Worm (Caenorhabditis elegans) whole organism, L3 larva: ENCODE data around the gene trap-3.

ENCODE experiments used
- R02D3.7 ChIP-seq: fragments of 150-350 bp; optimal IDR thresholded peaks from 2 replicates; lab custom pipeline; 2014; ENCODE audit warnings: missing biosample characterization, missing genetic modification characterization
- aly-2 ChIP-seq: fragments of 150-350 bp; optimal IDR thresholded peaks from 2 replicates; lab custom pipeline; 2014; ENCODE audit warnings: missing biosample characterization, missing genetic modification characterization
- ceh-16 ChIP-seq: sonication (generic microtip); optimal IDR thresholded peaks from 2 replicates; lab custom pipeline; 2017; ENCODE audit warnings: missing biosample characterization, missing genetic modification characterization
- ceh-9 ChIP-seq: sonication (generic microtip); optimal IDR thresholded peaks from 2 replicates; lab custom pipeline; 2018; ENCODE audit warnings: missing biosample characterization, missing genetic modification characterization
- daf-12 ChIP-seq: fragments of 150-350 bp; optimal IDR thresholded peaks from 2 replicates; lab custom pipeline; 2014; ENCODE audit warnings: missing biosample characterization, missing genetic modification reagents, missing genetic modification characterization
- egl-27 ChIP-seq: sonication (generic microtip); optimal IDR thresholded peaks from 4 replicates; lab custom pipeline; 2017; ENCODE audit warnings: missing biosample characterization, missing genetic modification reagents, missing genetic modification characterization
- elt-1 ChIP-seq: fragments of 150-350 bp; optimal IDR thresholded peaks from 2 replicates; lab custom pipeline; 2014; ENCODE audit warnings: missing biosample characterization, missing genetic modification characterization
- elt-2 ChIP-seq: sonication (generic microtip); optimal IDR thresholded peaks from 2 replicates; lab custom pipeline; 2016; ENCODE audit warnings: missing genetic modification reagents, mild to moderate bottlenecking, missing genetic modification characterization, missing compliant biosample characterization
- elt-3 ChIP-seq, 3 experiments: fragments of 150-350 bp in 1 of 3; sonication (generic microtip) in 2 of 3; optimal IDR thresholded peaks; 2 replicates in 2 of 3; 4 replicates in 1 of 3; lab custom pipeline; 2014 to 2017; ENCODE audit warnings: missing biosample characterization in 3 of 3, missing genetic modification characterization in 3 of 3
- eor-1 ChIP-seq, 2 experiments: fragments of 150-350 bp; optimal IDR thresholded peaks; 2 replicates each; lab custom pipeline; 2014 to 2018; ENCODE audit warnings: missing biosample characterization in 2 of 2, missing genetic modification characterization in 2 of 2
- fos-1 ChIP-seq: fragments of 150-350 bp; optimal IDR thresholded peaks from 2 replicates; lab custom pipeline; 2014; ENCODE audit warnings: missing biosample characterization, missing genetic modification characterization
- jun-1 ChIP-seq: fragments of 150-350 bp; optimal IDR thresholded peaks from 2 replicates; lab custom pipeline; 2014; ENCODE audit warnings: missing biosample characterization, missing genetic modification reagents, missing genetic modification characterization
- lin-15B ChIP-seq: fragments of 150-350 bp; optimal IDR thresholded peaks from 2 replicates; lab custom pipeline; 2014; ENCODE audit warnings: missing biosample characterization, missing genetic modification characterization
- lin-39 ChIP-seq: fragments of 150-350 bp; optimal IDR thresholded peaks from 2 replicates; lab custom pipeline; 2018; ENCODE audit warnings: missing biosample characterization, missing genetic modification reagents, missing genetic modification characterization
- lsy-12 ChIP-seq: sonication (generic microtip); optimal IDR thresholded peaks from 2 replicates; lab custom pipeline; 2016; ENCODE audit warnings: mild to moderate bottlenecking, missing genetic modification characterization, missing compliant biosample characterization
- mdl-1 ChIP-seq: fragments of 150-350 bp; optimal IDR thresholded peaks from 2 replicates; lab custom pipeline; 2014; ENCODE audit warnings: missing biosample characterization, missing genetic modification characterization
- mml-1 ChIP-seq: fragments of 150-350 bp; sonication (generic microtip); optimal IDR thresholded peaks from 3 replicates; lab custom pipeline; 2014; ENCODE audit warnings: missing biosample characterization, missing genetic modification characterization
- nfya-1 ChIP-seq: sonication (generic microtip); optimal IDR thresholded peaks from 2 replicates; lab custom pipeline; 2017; ENCODE audit warnings: missing genetic modification characterization, mild to moderate bottlenecking, missing compliant biosample characterization, antibody characterized with exemption, moderate library complexity; ENCODE audit not compliant: insufficient read depth
- nhr-12 ChIP-seq: fragments of 150-350 bp; optimal IDR thresholded peaks from 2 replicates; lab custom pipeline; 2014; ENCODE audit warnings: missing biosample characterization, missing genetic modification characterization
- nhr-67 ChIP-seq: fragments of 150-350 bp; optimal IDR thresholded peaks from 2 replicates; lab custom pipeline; 2014; ENCODE audit warnings: missing biosample characterization, missing genetic modification characterization
- nhr-77 ChIP-seq: fragments of 150-350 bp; optimal IDR thresholded peaks from 2 replicates; lab custom pipeline; 2014; ENCODE audit warnings: missing biosample characterization, missing genetic modification characterization
- pqm-1 ChIP-seq: fragments of 150-350 bp; optimal IDR thresholded peaks from 2 replicates; lab custom pipeline; 2017; ENCODE audit warnings: missing biosample characterization, missing genetic modification characterization, inconsistent platforms
- sea-2 ChIP-seq: fragments of 150-350 bp; sonication (generic microtip); optimal IDR thresholded peaks from 4 replicates; lab custom pipeline; 2014; ENCODE audit warnings: missing biosample characterization, missing genetic modification reagents, missing genetic modification characterization
- skn-1 ChIP-seq: fragments of 150-350 bp; optimal IDR thresholded peaks from 2 replicates; lab custom pipeline; 2014; ENCODE audit warnings: missing biosample characterization, missing genetic modification characterization
- tbx-2 ChIP-seq: sonication (generic microtip); optimal IDR thresholded peaks from 2 replicates; lab custom pipeline; 2016; ENCODE audit warnings: mild to moderate bottlenecking, missing genetic modification characterization, missing compliant biosample characterization
- unc-39 ChIP-seq: sonication (generic microtip); optimal IDR thresholded peaks from 4 replicates; lab custom pipeline; 2017; ENCODE audit warnings: missing biosample characterization, missing genetic modification characterization
- ztf-11 ChIP-seq: fragments of 150-350 bp; optimal IDR thresholded peaks from 2 replicates; lab custom pipeline; 2014; ENCODE audit warnings: missing biosample characterization, missing genetic modification characterization

The trap-3 gene

DNA sequence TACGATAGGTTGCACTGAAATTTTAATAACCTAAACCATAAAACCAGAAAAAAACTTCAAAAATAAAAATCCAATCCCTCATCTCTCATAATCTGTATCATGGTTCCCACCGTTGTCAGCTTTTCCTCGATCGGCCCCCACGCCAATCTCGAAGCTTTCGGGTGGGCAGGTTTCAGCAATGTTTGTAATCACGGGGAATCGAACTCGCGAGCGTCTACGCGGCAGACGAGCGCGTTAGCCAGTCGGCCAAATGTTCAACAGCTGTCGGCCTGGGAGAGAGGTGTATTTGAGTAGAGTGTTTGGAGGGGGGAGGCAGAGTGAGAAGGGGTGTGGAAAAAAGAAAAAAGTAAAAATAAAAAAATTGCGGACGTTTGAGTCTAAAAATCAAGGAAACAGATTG, 19.2 kb downstream of the trap-3 start (continued):
- peak; percentile 93 for TF ChIP-seq lin-39 (tag; lab: Kevin White, UChicago)
- TF ChIP-seq elt-2, result peak; percentile 46

DNA sequence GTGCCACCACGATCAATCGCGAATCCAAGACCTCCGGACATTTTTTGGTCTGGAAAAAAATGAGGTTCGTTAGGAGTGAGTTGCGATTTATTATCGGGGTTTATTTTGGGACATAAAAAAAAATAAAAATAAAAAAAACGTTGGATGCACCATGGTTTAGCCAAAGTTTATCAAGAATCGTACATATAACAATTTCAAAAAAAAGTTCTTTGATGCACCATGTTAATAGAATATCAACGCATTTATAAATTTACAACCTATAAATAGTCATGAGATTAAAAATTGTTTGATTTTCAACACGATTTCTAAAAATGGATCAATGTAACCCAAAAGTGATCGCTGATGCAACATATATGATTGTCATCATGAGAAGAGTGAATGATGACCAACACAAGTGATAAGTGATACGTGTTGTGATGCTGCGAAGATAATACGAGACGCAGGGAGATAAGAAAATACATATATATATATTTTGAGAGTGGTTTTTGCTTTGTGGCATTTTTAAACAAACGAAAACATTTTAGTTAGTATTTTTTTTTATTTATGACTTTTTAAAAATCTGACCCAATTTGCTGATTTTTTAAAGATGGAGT, 23.2 kb downstream of the trap-3 start, which contains the start of gene Y38F2AR.12:
Gene Y38F2AR.12 (minus strand): TSS at position 51 of the 593 bp plus-strand sequence.
- TF ChIP-seq elt-3 (tag; optimal IDR thresholded peaks at IDR 0.05; lab: Kevin White, UChicago), result no peak
- no peak for TF ChIP-seq jun-1 (tag; lab: Kevin White, UChicago)
- peak; percentile 60 for TF ChIP-seq elt-2
- TF ChIP-seq sea-2 (GFP tag; lab: Kevin White, UChicago), result no peak
- no peak for TF ChIP-seq R02D3.7 (tag; lab: Kevin White, UChicago)
- no peak for TF ChIP-seq mdl-1 (tag; lab: Kevin White, UChicago)
- TF ChIP-seq skn-1, result peak; percentile 89
- TF ChIP-seq ceh-16 (tag; lab: Kevin White, UChicago), result no peak
- no peak for TF ChIP-seq mml-1 (tag; lab: Kevin White, UChicago)
- TF ChIP-seq, all 47 proteins: peak for 2

DNA sequence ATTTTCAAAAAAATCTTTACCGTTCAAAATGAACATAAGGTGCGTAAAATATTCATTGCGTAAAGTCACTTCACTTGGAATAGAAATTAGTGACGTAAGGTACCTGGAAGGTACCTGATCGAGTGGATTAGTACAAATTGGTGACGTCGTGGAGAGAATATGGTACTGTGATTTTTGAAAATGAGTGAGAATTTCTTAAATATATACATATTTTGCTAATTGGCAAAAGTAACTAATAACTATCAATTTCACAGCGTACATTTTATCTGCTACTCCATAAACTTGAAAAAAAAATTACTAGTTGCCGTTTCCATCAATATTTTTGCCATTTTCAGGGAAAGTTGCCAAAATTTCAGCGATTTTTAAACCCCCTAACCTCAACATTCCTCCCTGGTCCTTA, 27.5 kb downstream of the trap-3 start:
- TF ChIP-seq lin-15B (tag; lab: Kevin White, UChicago), result no peak
- no peak for TF ChIP-seq daf-12 (tag; lab: Kevin White, UChicago)
- TF ChIP-seq nhr-67 (tag; lab: Kevin White, UChicago), result no peak
- no peak for TF ChIP-seq pqm-1 (tag; lab: Kevin White, UChicago)
- TF ChIP-seq mdl-1 (tag; lab: Kevin White, UChicago), result no peak
- TF ChIP-seq aly-2 (tag; lab: Kevin White, UChicago), result no peak
- no peak for TF ChIP-seq elt-1 (tag; lab: Kevin White, UChicago)
- no peak for TF ChIP-seq ceh-16 (tag; lab: Kevin White, UChicago)
- TF ChIP-seq egl-27 (tag; lab: Kevin White, UChicago), result no peak

DNA sequence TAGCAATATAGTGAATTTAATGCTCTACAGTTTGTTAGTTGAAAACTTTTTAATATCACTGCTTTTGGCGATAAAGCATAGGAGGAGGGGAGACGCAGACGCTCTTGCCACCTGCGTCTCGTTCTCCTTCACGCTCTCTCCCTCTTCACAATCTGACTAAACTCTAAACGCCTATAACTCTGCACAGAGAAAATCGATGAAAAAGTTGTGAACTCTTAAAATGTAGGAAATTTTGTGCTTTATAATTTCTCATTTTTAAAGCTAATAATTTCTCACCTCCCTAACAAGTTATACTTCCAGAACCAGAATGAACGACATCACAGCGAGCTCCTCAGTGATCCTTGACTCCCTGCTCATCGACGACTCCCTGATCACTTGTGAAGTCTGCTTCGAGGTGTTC, 43.4 kb downstream of the trap-3 start, which contains the start of gene C45G7.4:
Gene C45G7.4 (plus strand): TSS at position 301 of the 400 bp plus-strand sequence.
- TF ChIP-seq ceh-9 (tag; lab: Kevin White, UChicago) (no peak), nhr-12 (tag; lab: Kevin White, UChicago) (no peak), mml-1 (tag; lab: Kevin White, UChicago) (no peak), nhr-77 (no peak), lin-39 (tag; lab: Kevin White, UChicago) (no peak), eor-1 (tag; optimal IDR thresholded peaks at IDR 0.05; lab: Kevin White, UChicago) (no peak), nhr-67 (tag; lab: Kevin White, UChicago) (no peak), ztf-11 (tag; lab: Kevin White, UChicago) (no peak), elt-2 (no peak), unc-39 (tag; lab: Kevin White, UChicago) (no peak), jun-1 (tag; lab: Kevin White, UChicago) (no peak), tbx-2 (tag; lab: Kevin White, UChicago) (no peak), elt-3 (tag; optimal IDR thresholded peaks at IDR 0.05; lab: Kevin White, UChicago) (no peak), R02D3.7 (tag; lab: Kevin White, UChicago) (no peak)

DNA sequence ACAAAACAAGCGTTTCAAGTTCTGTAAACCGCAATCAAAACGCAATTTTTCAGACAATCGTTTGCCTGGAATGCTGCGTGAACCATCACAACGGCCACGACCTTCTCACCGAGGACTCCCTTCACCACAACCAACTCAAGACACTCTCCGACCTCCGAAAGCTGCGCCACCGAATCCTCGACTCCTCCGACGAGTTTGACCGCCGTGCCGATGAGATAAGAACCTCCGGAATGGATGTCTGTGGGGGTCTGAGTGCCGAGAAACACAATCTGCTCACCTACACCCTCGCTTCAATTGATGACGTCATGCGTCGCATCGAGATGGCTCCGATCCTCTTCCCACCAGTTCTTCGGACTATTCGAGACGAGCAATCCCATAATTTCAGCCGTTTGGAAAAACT, 45.1 kb downstream of the trap-3 start:
- TF ChIP-seq lsy-12 (tag; lab: Kevin White, UChicago), result no peak
- TF ChIP-seq nfya-1 (tag; lab: Kevin White, UChicago), result no peak
- TF ChIP-seq fos-1 (tag; lab: Kevin White, UChicago), result no peak
- no peak for TF ChIP-seq nhr-77
- no peak for TF ChIP-seq jun-1 (tag; lab: Kevin White, UChicago)
